Worm (Caenorhabditis elegans): ENCODE data around the gene trap-2.

The trap-2 gene

DNA sequence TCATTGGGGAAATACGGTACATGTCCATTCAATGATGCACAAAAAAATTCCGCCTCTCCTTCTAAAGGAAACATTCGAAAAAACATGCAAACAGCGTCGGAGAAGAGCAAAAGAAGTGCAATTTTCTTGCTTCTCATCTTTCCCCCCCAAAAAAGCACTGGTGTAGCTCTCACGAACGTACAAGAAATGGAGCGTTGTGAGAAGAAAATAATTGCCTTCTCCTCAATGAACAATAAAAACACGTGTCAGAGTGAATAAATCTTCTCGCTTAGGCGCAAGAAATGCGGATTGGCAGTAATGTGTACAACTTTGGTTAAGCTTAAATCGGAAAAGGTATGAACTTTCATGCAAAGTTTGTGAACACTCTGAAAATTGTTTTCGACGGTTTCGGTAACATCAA is 19.6 kb downstream of the trap-2 start:
- TF ChIP-seq unc-55 (GFP tag; optimal IDR thresholded peaks at IDR 0.05) (no peak), ztf-11 (tag; optimal IDR thresholded peaks at IDR 0.05) (no peak), zag-1 (tag; optimal IDR thresholded peaks at IDR 0.05) (no peak), blmp-1 (tag; optimal IDR thresholded peaks at IDR 0.05; ENCODE audit: insufficient read depth) (no peak), snpc-4 (tag; optimal IDR thresholded peaks at IDR 0.05) (no peak), dmd-4 (tag; optimal IDR thresholded peaks at IDR 0.05) (no peak)

DNA sequence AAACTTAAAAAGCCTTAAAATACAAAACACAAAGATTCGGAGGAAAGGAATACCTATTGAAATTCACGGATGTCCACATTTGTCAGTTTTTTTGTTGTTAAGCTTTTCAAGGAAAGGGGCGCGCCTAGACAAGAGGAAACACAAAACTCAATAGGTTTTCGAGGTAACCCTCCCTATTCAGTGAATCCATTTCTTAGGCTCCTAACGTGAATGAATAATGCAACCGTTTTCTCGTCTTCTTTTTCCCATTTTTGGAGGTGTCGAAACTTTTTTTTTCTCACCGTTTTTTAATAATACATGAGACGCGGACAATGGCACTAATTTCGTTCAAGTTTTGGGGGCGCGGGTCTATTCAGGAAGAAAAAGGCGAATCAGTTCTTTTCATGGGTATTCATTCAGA is 30.9 kb downstream of the trap-2 start:
- TF ChIP-seq sem-4 (tag; optimal IDR thresholded peaks at IDR 0.05) (no peak), C34F6.9 (tag; optimal IDR thresholded peaks at IDR 0.05) (no peak)

DNA sequence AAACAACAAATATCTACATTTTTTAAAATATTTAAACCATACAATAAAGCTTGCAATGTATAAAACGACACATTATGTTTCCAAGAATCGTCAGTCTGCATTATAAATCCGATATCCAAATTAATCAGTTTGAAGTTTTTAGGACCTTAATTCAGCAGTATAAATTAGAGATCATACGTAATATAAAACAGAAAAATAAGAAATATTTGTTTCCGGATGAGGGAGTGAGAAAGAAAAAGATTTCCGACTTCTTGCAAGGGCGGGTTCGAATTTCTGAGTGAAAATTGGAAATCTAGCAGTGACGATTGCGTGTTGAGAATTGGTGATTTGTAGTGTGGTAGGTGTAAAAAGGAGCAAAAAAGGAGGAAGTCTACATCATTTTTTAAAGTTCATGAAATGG is 32.3 kb downstream of the trap-2 start, which contains the start of gene npr-19:
Gene npr-19 (minus strand): TSS at position 101 of the 400 bp plus-strand sequence.
- TF ChIP-seq ztf-1 (GFP tag; conservative IDR thresholded peaks at IDR 0.05) (no peak), R02D3.7 (tag; optimal IDR thresholded peaks at IDR 0.05) (no peak), nhr-10 (tag; optimal IDR thresholded peaks at IDR 0.05) (no peak), elt-3 (tag; optimal IDR thresholded peaks at IDR 0.05) (no peak), ceh-82 (tag; optimal IDR thresholded peaks at IDR 0.05) (no peak), blmp-1 (tag; optimal IDR thresholded peaks at IDR 0.05; ENCODE audit: insufficient read depth) (no peak)

DNA sequence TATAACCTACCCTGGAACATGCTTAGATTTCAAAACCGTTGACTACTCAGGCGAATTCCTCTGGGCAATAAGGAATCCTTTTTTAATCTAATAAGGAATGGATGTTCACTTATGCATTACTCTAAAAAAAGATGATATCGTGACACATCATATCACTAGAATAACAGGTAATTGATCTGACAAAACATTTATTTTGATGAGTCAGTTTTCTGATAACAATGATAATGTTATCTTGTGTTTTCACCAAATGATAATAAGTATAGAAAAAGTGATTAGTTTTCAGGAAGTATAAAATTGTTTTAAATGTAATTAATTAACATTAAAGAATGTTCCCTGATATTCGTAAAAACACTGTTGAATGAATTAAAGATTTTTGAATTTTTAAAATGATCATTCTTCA is 38.8 kb downstream of the trap-2 start:
- no peak for TF ChIP-seq nhr-237 (tag; optimal IDR thresholded peaks at IDR 0.05)
- TF ChIP-seq lin-39 (tag; optimal IDR thresholded peaks at IDR 0.05) = no peak
- no peak for TF ChIP-seq nhr-23 (tag; optimal IDR thresholded peaks at IDR 0.05)
- TF ChIP-seq nhr-21 (tag; optimal IDR thresholded peaks at IDR 0.05) = no peak
- no peak for TF ChIP-seq unc-62 (GFP tag; optimal IDR thresholded peaks at IDR 0.05)
- no peak for TF ChIP-seq nhr-6 (tag; optimal IDR thresholded peaks at IDR 0.05)
- no peak for TF ChIP-seq blmp-1 (tag; optimal IDR thresholded peaks at IDR 0.05; ENCODE audit: insufficient read depth)
- TF ChIP-seq nhr-129 (tag; optimal IDR thresholded peaks at IDR 0.05) = no peak
- no peak for TF ChIP-seq mdl-1 (tag; optimal IDR thresholded peaks at IDR 0.05)
- peak; percentile 1 for TF ChIP-seq sma-3 (GFP tag; optimal IDR thresholded peaks at IDR 0.05)
- TF ChIP-seq nhr-77 (tag; optimal IDR thresholded peaks at IDR 0.05) = no peak
- no peak for TF ChIP-seq ztf-1 (GFP tag; conservative IDR thresholded peaks at IDR 0.05)
- TF ChIP-seq fos-1 (tag; optimal IDR thresholded peaks at IDR 0.05) = peak; percentile 47

DNA sequence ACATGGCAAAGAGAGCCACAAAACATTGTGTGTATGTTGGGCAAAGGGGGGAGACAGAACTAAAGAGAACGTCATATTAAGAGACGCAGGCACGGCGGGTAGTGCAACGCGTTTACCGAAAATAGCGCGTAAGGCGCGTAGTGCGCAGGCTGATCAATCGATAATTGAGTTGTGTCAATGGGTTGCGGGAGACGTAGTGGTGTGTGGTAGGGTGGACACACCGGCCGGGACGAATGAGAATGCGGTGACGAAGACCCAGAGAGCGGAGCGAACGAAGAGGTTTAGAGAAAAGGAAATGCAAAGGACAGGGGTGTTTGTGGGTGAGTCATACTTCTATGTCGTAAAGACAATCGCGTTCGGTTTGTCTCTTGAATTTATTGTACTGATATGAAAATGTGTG is 40.1 kb downstream of the trap-2 start:
- TF ChIP-seq ama-1 (optimal IDR thresholded peaks at IDR 0.05) (no peak), ceh-16 (tag; optimal IDR thresholded peaks at IDR 0.05) (peak; percentile 55), egl-27 (tag; optimal IDR thresholded peaks at IDR 0.05) (peak; percentile 27), peb-1 (tag; optimal IDR thresholded peaks at IDR 0.05) (no peak), blmp-1 (tag; optimal IDR thresholded peaks at IDR 0.05; ENCODE audit: insufficient read depth) (no peak), ZK546.5 (tag; optimal IDR thresholded peaks at IDR 0.05) (no peak), F13H6.1 (tag; optimal IDR thresholded peaks at IDR 0.05) (peak; percentile 71), mab-5 (tag; optimal IDR thresholded peaks at IDR 0.05) (peak; percentile 17), unc-39 (tag; optimal IDR thresholded peaks at IDR 0.05) (no peak), snpc-4 (tag; optimal IDR thresholded peaks at IDR 0.05) (no peak), lin-11 (tag; optimal IDR thresholded peaks at IDR 0.05) (peak; percentile 22), lsy-2 (tag; optimal IDR thresholded peaks at IDR 0.05) (peak; percentile 41 to 62), unc-55 (GFP tag; optimal IDR thresholded peaks at IDR 0.05) (peak; percentile 33), alr-1 (tag; optimal IDR thresholded peaks at IDR 0.05) (no peak), aly-2 (tag; optimal IDR thresholded peaks at IDR 0.05) (no peak), nhr-6 (tag; optimal IDR thresholded peaks at IDR 0.05) (peak; percentile 31), gmeb-1 (tag; optimal IDR thresholded peaks at IDR 0.05) (peak; percentile 56), crh-2 (tag; optimal IDR thresholded peaks at IDR 0.05) (peak; percentile 75), R02D3.7 (tag; optimal IDR thresholded peaks at IDR 0.05) (no peak), ztf-11 (tag; optimal IDR thresholded peaks at IDR 0.05) (no peak), ztf-4 (tag; optimal IDR thresholded peaks at IDR 0.05) (peak; percentile 19), sma-9 (GFP tag; optimal IDR thresholded peaks at IDR 0.05) (peak; percentile 57), sma-9 (tag; optimal IDR thresholded peaks at IDR 0.05) (no peak), ceh-82 (tag; optimal IDR thresholded peaks at IDR 0.05) (no peak), sma-3 (GFP tag; optimal IDR thresholded peaks at IDR 0.05) (peak; percentile 76), fos-1 (tag; optimal IDR thresholded peaks at IDR 0.05) (peak; percentile 99), nhr-129 (tag; optimal IDR thresholded peaks at IDR 0.05) (peak; percentile 67), sem-4 (tag; optimal IDR thresholded peaks at IDR 0.05) (peak; percentile 74), mdl-1 (tag; optimal IDR thresholded peaks at IDR 0.05) (peak; percentile 8 to 35), nhr-25 (tag; optimal IDR thresholded peaks at IDR 0.05) (peak; percentile 78), unc-62 (GFP tag; optimal IDR thresholded peaks at IDR 0.05) (no peak), C34F6.9 (tag; optimal IDR thresholded peaks at IDR 0.05) (peak; percentile 67), lin-13 (GFP tag; optimal IDR thresholded peaks at IDR 0.05) (peak; percentile 40), zag-1 (tag; optimal IDR thresholded peaks at IDR 0.05) (no peak), nhr-10 (tag; optimal IDR thresholded peaks at IDR 0.05) (no peak), nhr-21 (tag; optimal IDR thresholded peaks at IDR 0.05) (peak; percentile 47), nhr-11 (tag; optimal IDR thresholded peaks at IDR 0.05) (no peak), elt-3 (tag; optimal IDR thresholded peaks at IDR 0.05) (no peak)

Measured in whole organism, L2 larva.